Worm (Caenorhabditis elegans) whole organism, early embryonic: ENCODE results near the gene F09E5.8.

Experiments
- B0310.2 ChIP-seq: sonication (generic microtip); optimal IDR thresholded peaks from 2 replicates; lab custom pipeline; 2016; ENCODE audit warnings: mild to moderate bottlenecking, missing genetic modification characterization, missing compliant biosample characterization
- F13C5.2 ChIP-seq: sonication (generic microtip); optimal IDR thresholded peaks from 2 replicates; lab custom pipeline; 2017; ENCODE audit warnings: mild to moderate bottlenecking, missing genetic modification characterization, inconsistent platforms, missing compliant biosample characterization
- aly-1 ChIP-seq: sonication (generic microtip); optimal IDR thresholded peaks from 2 replicates; lab custom pipeline; 2016; ENCODE audit warnings: missing genetic modification characterization, missing compliant biosample characterization
- ama-1 ChIP-seq: fragments of 150-350 bp; optimal IDR thresholded peaks from 2 replicates; lab custom pipeline; 2014
- ceh-13 ChIP-seq: fragments of 200-800 bp; sonication (Bioruptor generic); optimal IDR thresholded peaks from 2 replicates; lab custom pipeline; 2018; ENCODE audit warnings: mild to moderate bottlenecking, missing genetic modification characterization, missing compliant biosample characterization
- ceh-36 ChIP-seq: sonication (generic microtip); optimal IDR thresholded peaks from 2 replicates; lab custom pipeline; 2016; ENCODE audit warnings: missing genetic modification characterization, inconsistent platforms, missing compliant biosample characterization
- ets-7 ChIP-seq: sonication (generic microtip); optimal IDR thresholded peaks from 2 replicates; lab custom pipeline; 2016; ENCODE audit warnings: missing genotype, missing genetic modification characterization, missing compliant biosample characterization
- flt-1 ChIP-seq: fragments of 200-800 bp; sonication (Bioruptor generic); IDR thresholded peaks from 2 replicates; pipeline ENCODE4 v1.3.6; 2022; ENCODE audit warnings: missing genetic modification characterization, missing compliant biosample characterization
- hmbx-1 ChIP-seq: sonication (generic microtip); optimal IDR thresholded peaks from 2 replicates; lab custom pipeline; 2016; ENCODE audit warnings: mild to moderate bottlenecking, missing genetic modification characterization, missing compliant biosample characterization
- hmg-4 ChIP-seq: fragments of 200-800 bp; sonication (Bioruptor generic); optimal IDR thresholded peaks from 2 replicates; lab custom pipeline; 2018; ENCODE audit warnings: mild to moderate bottlenecking, missing genetic modification characterization, missing compliant biosample characterization
- hnd-1 ChIP-seq: sonication (generic microtip); optimal IDR thresholded peaks from 2 replicates; lab custom pipeline; 2016; ENCODE audit warnings: missing genetic modification characterization, missing compliant biosample characterization
- pes-1 ChIP-seq: fragments of 200-800 bp; sonication (Bioruptor generic); IDR thresholded peaks from 2 replicates; pipeline ENCODE4 v1.3.6; 2022; ENCODE audit warnings: missing genetic modification reagents, missing genetic modification characterization, missing compliant biosample characterization
- scrt-1 ChIP-seq: fragments of 200-800 bp; sonication (Bioruptor generic); IDR thresholded peaks from 2 replicates; pipeline ENCODE4 v1.3.6; 2022; ENCODE audit warnings: missing genetic modification characterization, missing compliant biosample characterization
- sea-1 ChIP-seq: fragments of 200-800 bp; sonication (Bioruptor generic); conservative IDR thresholded peaks from 2 replicates; pipeline ENCODE4 v1.3.6; 2022; ENCODE audit warnings: missing genetic modification characterization, missing compliant biosample characterization
- tbx-11 ChIP-seq: fragments of 200-800 bp; sonication (Bioruptor generic); IDR thresholded peaks from 2 replicates; pipeline ENCODE4 v1.3.6; 2022; ENCODE audit warnings: missing genetic modification characterization, missing compliant biosample characterization
- tbx-37 ChIP-seq: fragments of 200-800 bp; sonication (Bioruptor generic); conservative IDR thresholded peaks from 2 replicates; pipeline ENCODE4 v1.3.6; 2022; ENCODE audit warnings: missing genetic modification reagents, missing genetic modification characterization, missing compliant biosample characterization
- tra-4 ChIP-seq: sonication (generic microtip); optimal IDR thresholded peaks from 2 replicates; lab custom pipeline; 2017; ENCODE audit warnings: missing genetic modification characterization, missing compliant biosample characterization

F09E5.8 gene

ce11 chrII:5353642-5354041, 3.2 kb downstream of the F09E5.8 start:
- TF ChIP-seq pes-1 (GFP tag; lab: Robert Waterston, UW) (peak; percentile 46; the same call in 1 of the 2 replicates), tra-4 (no peak)

ce11 chrII:5355384-5355783, 4.9 kb downstream of the F09E5.8 start, which contains the start of gene srg-69:
Gene srg-69, plus strand, starts transcription at chrII:5355684.
- TF ChIP-seq hmbx-1, result no peak
- TF ChIP-seq ceh-13 (GFP tag; lab: Kevin White, UChicago), result no peak
- no peak for TF ChIP-seq scrt-1 (GFP tag; lab: Robert Waterston, UW)
- TF ChIP-seq aly-1 (tag; lab: Kevin White, UChicago), result no peak
- TF ChIP-seq ceh-36, result no peak
- TF ChIP-seq ets-7, result no peak
- no peak for TF ChIP-seq hnd-1 (tag; lab: Kevin White, UChicago)
- TF ChIP-seq tbx-11 (GFP tag; lab: Robert Waterston, UW), result no peak

ce11 chrII:5358137-5358745, 7.8 kb downstream of the F09E5.8 start, which contains the start of the genes F09E5.11 and bmy-1:
Gene F09E5.11, minus strand, starts transcription at chrII:5358187.
Gene bmy-1, plus strand, starts transcription at chrII:5358695.
- TF ChIP-seq sea-1, result 0 out of 2 replicates have a peak, but pooled peaks have one; percentile 23
- 0 out of 2 replicates have a peak, but pooled peaks have one; percentile 11 for TF ChIP-seq flt-1 (GFP tag; lab: Robert Waterston, UW)
- TF ChIP-seq tbx-11 (GFP tag; lab: Robert Waterston, UW), result 0 out of 2 replicates have a peak, but pooled peaks have one; percentile 42
- TF ChIP-seq hnd-1 (tag; lab: Kevin White, UChicago), result no peak
- no peak for TF ChIP-seq B0310.2
- no peak for TF ChIP-seq ama-1 (lab: Kevin White, UChicago)
- TF ChIP-seq ceh-36, result no peak
- TF ChIP-seq scrt-1 (GFP tag; lab: Robert Waterston, UW), result no peak
- TF ChIP-seq hmg-4 (GFP tag; lab: Kevin White, UChicago), result peak; percentile 74
- peak; percentile 79 for TF ChIP-seq tbx-37 (GFP tag; lab: Robert Waterston, UW)
- no peak for TF ChIP-seq hmbx-1
- peak; percentile 23 for TF ChIP-seq ets-7
- no peak for TF ChIP-seq aly-1 (tag; lab: Kevin White, UChicago)
- peak; percentile 21 for TF ChIP-seq ceh-13 (GFP tag; lab: Kevin White, UChicago)
- no peak for TF ChIP-seq tra-4
- TF ChIP-seq F13C5.2 (tag; lab: Kevin White, UChicago), result peak; percentile 61
- peak; percentile 74 for TF ChIP-seq pes-1 (GFP tag; lab: Robert Waterston, UW)

DNA sequence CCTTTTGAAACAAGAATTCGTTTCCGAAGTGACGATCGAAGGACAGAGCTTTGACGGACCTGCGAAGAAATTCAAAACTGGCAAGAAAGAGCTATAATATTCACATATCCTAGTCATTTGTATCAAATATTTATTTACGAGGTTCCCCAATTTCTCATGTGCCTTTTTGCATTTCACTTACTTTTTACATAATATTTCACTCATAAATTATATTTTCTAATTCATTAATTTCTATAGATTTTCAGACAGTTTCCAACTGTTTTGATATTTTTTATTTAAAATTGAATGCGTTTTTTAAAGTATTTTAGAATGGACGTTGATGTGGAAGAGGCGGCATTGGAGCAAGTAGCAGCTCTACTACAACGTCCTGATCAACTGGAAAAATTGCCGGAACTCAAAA, 8.8 kb downstream of the F09E5.8 start, which contains the start of gene sec-6:
Gene sec-6, plus strand, starts transcription at position 301 of the 400 bp plus-strand sequence.
- TF ChIP-seq hnd-1 (tag; lab: Kevin White, UChicago) (no peak), ceh-13 (GFP tag; lab: Kevin White, UChicago) (no peak), tbx-37 (GFP tag; lab: Robert Waterston, UW) (no peak), ets-7 (no peak), F13C5.2 (tag; lab: Kevin White, UChicago) (no peak), tra-4 (no peak), ama-1 (lab: Kevin White, UChicago) (no peak), B0310.2 (no peak), ceh-36 (no peak), hmbx-1 (no peak), flt-1 (GFP tag; lab: Robert Waterston, UW) (no peak), aly-1 (tag; lab: Kevin White, UChicago) (no peak), tbx-11 (GFP tag; lab: Robert Waterston, UW) (no peak), pes-1 (GFP tag; lab: Robert Waterston, UW) (no peak)

- no peak for TF ChIP-seq scrt-1 (GFP tag; lab: Robert Waterston, UW)
- TF ChIP-seq hmg-4 (GFP tag; lab: Kevin White, UChicago), result no peak
- TF ChIP-seq tbx-11 (GFP tag; lab: Robert Waterston, UW), result no peak
- no peak for TF ChIP-seq ama-1 (lab: Kevin White, UChicago)
- no peak for TF ChIP-seq aly-1 (tag; lab: Kevin White, UChicago)
- no peak for TF ChIP-seq tbx-37 (GFP tag; lab: Robert Waterston, UW)
- TF ChIP-seq ets-7, result no peak
- TF ChIP-seq ceh-36, result no peak
- TF ChIP-seq tra-4, result no peak
- no peak for TF ChIP-seq flt-1 (GFP tag; lab: Robert Waterston, UW)
- TF ChIP-seq pes-1 (GFP tag; lab: Robert Waterston, UW), result no peak
- TF ChIP-seq ceh-13 (GFP tag; lab: Kevin White, UChicago), result no peak
- no peak for TF ChIP-seq F13C5.2 (tag; lab: Kevin White, UChicago)
- TF ChIP-seq sea-1, result no peak
- no peak for TF ChIP-seq B0310.2
These were observed 14.0 kb downstream of the F09E5.8 start for ce11 chrII:5364516-5364915.

DNA sequence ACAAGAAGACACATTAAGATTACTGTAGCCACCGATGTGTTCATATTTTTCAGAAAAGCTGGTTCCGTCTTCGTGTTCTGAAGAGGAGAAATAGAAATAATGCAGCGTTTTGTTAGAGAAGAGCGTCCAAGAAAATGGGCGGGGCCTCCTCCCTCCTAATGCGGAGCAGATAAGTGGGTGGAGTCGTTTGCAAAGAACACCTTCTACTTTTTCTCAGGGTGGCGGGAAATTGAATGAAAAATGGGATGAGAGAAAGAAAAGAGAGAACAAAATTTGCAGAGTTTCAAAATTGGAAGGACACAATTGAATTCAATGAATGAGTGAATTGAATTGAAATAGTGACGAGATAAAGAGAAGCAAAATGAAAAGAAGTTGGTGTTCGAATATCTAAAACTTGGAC, 15.2 kb downstream of the F09E5.8 start, which contains the start of gene F09E5.16:
Gene F09E5.16, minus strand, starts transcription at position 101 of the 400 bp plus-strand sequence.
- TF ChIP-seq pes-1 (GFP tag; lab: Robert Waterston, UW) (no peak), tra-4 (no peak), hnd-1 (tag; lab: Kevin White, UChicago) (no peak), ceh-36 (no peak), hmbx-1 (no peak), F13C5.2 (tag; lab: Kevin White, UChicago) (no peak), flt-1 (GFP tag; lab: Robert Waterston, UW) (no peak), aly-1 (tag; lab: Kevin White, UChicago) (no peak), ceh-13 (GFP tag; lab: Kevin White, UChicago) (no peak), ets-7 (no peak), B0310.2 (no peak), ama-1 (lab: Kevin White, UChicago) (no peak), tbx-11 (GFP tag; lab: Robert Waterston, UW) (no peak), scrt-1 (GFP tag; lab: Robert Waterston, UW) (no peak), tbx-37 (GFP tag; lab: Robert Waterston, UW) (no peak), hmg-4 (GFP tag; lab: Kevin White, UChicago) (no peak), sea-1 (no peak)

DNA sequence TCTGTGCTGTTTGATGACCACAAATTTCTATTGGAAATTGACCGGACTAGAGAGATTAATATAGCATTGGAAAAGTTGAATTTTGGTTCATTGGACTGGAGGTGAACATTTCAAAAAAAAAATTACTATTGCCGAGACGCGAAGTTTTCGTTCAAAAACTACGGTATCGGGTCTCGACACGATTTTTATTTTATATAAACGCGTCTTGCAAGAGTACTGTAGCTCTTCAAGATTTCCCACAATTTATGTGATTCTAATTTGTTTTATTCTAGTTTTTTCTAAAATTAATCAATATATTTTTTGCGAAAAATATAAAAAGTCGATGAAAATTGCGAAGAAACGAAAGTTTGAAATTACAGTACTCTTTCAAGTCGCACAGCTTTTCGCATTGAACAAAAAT, 20.2 kb downstream of the F09E5.8 start, which contains the start of gene F09E5.12:
Gene F09E5.12, minus strand, starts transcription at position 101 of the 400 bp plus-strand sequence.
- no peak for TF ChIP-seq ceh-13 (GFP tag; lab: Kevin White, UChicago)
- TF ChIP-seq hmg-4 (GFP tag; lab: Kevin White, UChicago), result no peak
- no peak for TF ChIP-seq ets-7
